Worm (Caenorhabditis elegans) whole organism, early embryonic: ENCODE measurements around the gene syx-18.

Experiments
- B0310.2 ChIP-seq: sonication (generic microtip); optimal IDR thresholded peaks from 2 replicates; lab custom pipeline; 2016; ENCODE audit warnings: mild to moderate bottlenecking, missing genetic modification characterization, missing compliant biosample characterization
- F13C5.2 ChIP-seq: sonication (generic microtip); optimal IDR thresholded peaks from 2 replicates; lab custom pipeline; 2017; ENCODE audit warnings: mild to moderate bottlenecking, missing genetic modification characterization, inconsistent platforms, missing compliant biosample characterization
- aly-1 ChIP-seq: sonication (generic microtip); optimal IDR thresholded peaks from 2 replicates; lab custom pipeline; 2016; ENCODE audit warnings: missing genetic modification characterization, missing compliant biosample characterization
- ama-1 ChIP-seq: fragments of 150-350 bp; optimal IDR thresholded peaks from 2 replicates; lab custom pipeline; 2014
- ceh-13 ChIP-seq: fragments of 200-800 bp; sonication (Bioruptor generic); optimal IDR thresholded peaks from 2 replicates; lab custom pipeline; 2018; ENCODE audit warnings: mild to moderate bottlenecking, missing genetic modification characterization, missing compliant biosample characterization
- ceh-36 ChIP-seq: sonication (generic microtip); optimal IDR thresholded peaks from 2 replicates; lab custom pipeline; 2016; ENCODE audit warnings: missing genetic modification characterization, inconsistent platforms, missing compliant biosample characterization
- ets-7 ChIP-seq: sonication (generic microtip); optimal IDR thresholded peaks from 2 replicates; lab custom pipeline; 2016; ENCODE audit warnings: missing genotype, missing genetic modification characterization, missing compliant biosample characterization
- flt-1 ChIP-seq: fragments of 200-800 bp; sonication (Bioruptor generic); IDR thresholded peaks from 2 replicates; pipeline ENCODE4 v1.3.6; 2022; ENCODE audit warnings: missing genetic modification characterization, missing compliant biosample characterization
- hmbx-1 ChIP-seq: sonication (generic microtip); optimal IDR thresholded peaks from 2 replicates; lab custom pipeline; 2016; ENCODE audit warnings: mild to moderate bottlenecking, missing genetic modification characterization, missing compliant biosample characterization
- hmg-4 ChIP-seq: fragments of 200-800 bp; sonication (Bioruptor generic); optimal IDR thresholded peaks from 2 replicates; lab custom pipeline; 2018; ENCODE audit warnings: mild to moderate bottlenecking, missing genetic modification characterization, missing compliant biosample characterization
- hnd-1 ChIP-seq: sonication (generic microtip); optimal IDR thresholded peaks from 2 replicates; lab custom pipeline; 2016; ENCODE audit warnings: missing genetic modification characterization, missing compliant biosample characterization
- pes-1 ChIP-seq: fragments of 200-800 bp; sonication (Bioruptor generic); IDR thresholded peaks from 2 replicates; pipeline ENCODE4 v1.3.6; 2022; ENCODE audit warnings: missing genetic modification reagents, missing genetic modification characterization, missing compliant biosample characterization
- scrt-1 ChIP-seq: fragments of 200-800 bp; sonication (Bioruptor generic); IDR thresholded peaks from 2 replicates; pipeline ENCODE4 v1.3.6; 2022; ENCODE audit warnings: missing genetic modification characterization, missing compliant biosample characterization
- sea-1 ChIP-seq: fragments of 200-800 bp; sonication (Bioruptor generic); conservative IDR thresholded peaks from 2 replicates; pipeline ENCODE4 v1.3.6; 2022; ENCODE audit warnings: missing genetic modification characterization, missing compliant biosample characterization
- tbx-11 ChIP-seq: fragments of 200-800 bp; sonication (Bioruptor generic); IDR thresholded peaks from 2 replicates; pipeline ENCODE4 v1.3.6; 2022; ENCODE audit warnings: missing genetic modification characterization, missing compliant biosample characterization
- tbx-37 ChIP-seq: fragments of 200-800 bp; sonication (Bioruptor generic); conservative IDR thresholded peaks from 2 replicates; pipeline ENCODE4 v1.3.6; 2022; ENCODE audit warnings: missing genetic modification reagents, missing genetic modification characterization, missing compliant biosample characterization
- tra-4 ChIP-seq: sonication (generic microtip); optimal IDR thresholded peaks from 2 replicates; lab custom pipeline; 2017; ENCODE audit warnings: missing genetic modification characterization, missing compliant biosample characterization

syx-18 gene

ce11 chrV:6652051-6652450, 3.2 kb downstream of the syx-18 start, which contains the start of gene T10H9.8:
TSS of gene T10H9.8 (plus strand) at chrV:6652351.
- TF ChIP-seq F13C5.2 (tag; lab: Kevin White, UChicago) (no peak), ets-7 (no peak)

- TF ChIP-seq scrt-1 (GFP tag; lab: Robert Waterston, UW) (no peak), hnd-1 (tag; lab: Kevin White, UChicago) (no peak), pes-1 (GFP tag; lab: Robert Waterston, UW) (no peak), ets-7 (no peak), ceh-13 (GFP tag; lab: Kevin White, UChicago) (no peak), ama-1 (no peak), ceh-36 (tag; lab: Kevin White, UChicago) (no peak), tra-4 (no peak), B0310.2 (tag; lab: Kevin White, UChicago) (no peak), flt-1 (GFP tag; lab: Robert Waterston, UW) (no peak)
Observed at ce11 chrV:6650508-6650907, 4.7 kb downstream of the syx-18 start.

ce11 chrV:6649317-6649716, 5.9 kb downstream of the syx-18 start, which contains the start of gene T10H9.1:
TSS of gene T10H9.1 (plus strand) at chrV:6649617.
- TF ChIP-seq ets-7 (no peak), scrt-1 (GFP tag; lab: Robert Waterston, UW) (no peak), aly-1 (tag; lab: Kevin White, UChicago) (no peak), ceh-13 (GFP tag; lab: Kevin White, UChicago) (no peak), pes-1 (GFP tag; lab: Robert Waterston, UW) (no peak), sea-1 (GFP tag; lab: Robert Waterston, UW) (no peak), tbx-37 (GFP tag; lab: Robert Waterston, UW) (no peak), ama-1 (no peak), ceh-36 (tag; lab: Kevin White, UChicago) (no peak), tbx-11 (GFP tag; lab: Robert Waterston, UW) (no peak), hmg-4 (GFP tag; lab: Kevin White, UChicago) (no peak), hnd-1 (tag; lab: Kevin White, UChicago) (no peak), flt-1 (GFP tag; lab: Robert Waterston, UW) (no peak), tra-4 (no peak), B0310.2 (tag; lab: Kevin White, UChicago) (no peak), hmbx-1 (no peak), F13C5.2 (tag; lab: Kevin White, UChicago) (no peak)

ce11 chrV:6645810-6646209, 9.4 kb downstream of the syx-18 start:
- TF ChIP-seq hmbx-1 (no peak), tra-4 (no peak)

- TF ChIP-seq tbx-11 (GFP tag; lab: Robert Waterston, UW) (no peak), ceh-13 (GFP tag; lab: Kevin White, UChicago) (no peak), hmbx-1 (no peak), sea-1 (GFP tag; lab: Robert Waterston, UW) (no peak)
Observed at ce11 chrV:6632925-6633324, 22.3 kb downstream of the syx-18 start, which contains the start of gene scd-2. TSS of gene scd-2 (plus strand) at chrV:6633225.

- TF ChIP-seq ets-7 (no peak), F13C5.2 (tag; lab: Kevin White, UChicago) (no peak), hnd-1 (tag; lab: Kevin White, UChicago) (no peak), flt-1 (GFP tag; lab: Robert Waterston, UW) (no peak), tbx-11 (GFP tag; lab: Robert Waterston, UW) (no peak), scrt-1 (GFP tag; lab: Robert Waterston, UW) (no peak), pes-1 (GFP tag; lab: Robert Waterston, UW) (no peak), ceh-13 (GFP tag; lab: Kevin White, UChicago) (no peak), aly-1 (tag; lab: Kevin White, UChicago) (no peak), hmbx-1 (no peak), ceh-36 (tag; lab: Kevin White, UChicago) (no peak), tbx-37 (GFP tag; lab: Robert Waterston, UW) (no peak), sea-1 (GFP tag; lab: Robert Waterston, UW) (no peak), ama-1 (no peak), B0310.2 (tag; lab: Kevin White, UChicago) (no peak), tra-4 (no peak)
Observed at ce11 chrV:6631866-6632265, 23.4 kb downstream of the syx-18 start.

ce11 chrV:6630769-6631168, 24.5 kb downstream of the syx-18 start:
- TF ChIP-seq tra-4 (no peak), flt-1 (GFP tag; lab: Robert Waterston, UW) (no peak), F13C5.2 (tag; lab: Kevin White, UChicago) (no peak), tbx-37 (GFP tag; lab: Robert Waterston, UW) (no peak), ceh-13 (GFP tag; lab: Kevin White, UChicago) (no peak), scrt-1 (GFP tag; lab: Robert Waterston, UW) (no peak), sea-1 (GFP tag; lab: Robert Waterston, UW) (no peak)

ce11 chrV:6626244-6626643, 29.0 kb downstream of the syx-18 start, which contains the start of gene ppt-1:
TSS of gene ppt-1 (minus strand) at chrV:6626344.
- TF ChIP-seq ets-7 = no peak

- TF ChIP-seq tra-4 (no peak), tbx-11 (GFP tag; lab: Robert Waterston, UW) (no peak), aly-1 (tag; lab: Kevin White, UChicago) (no peak), ama-1 (no peak), sea-1 (GFP tag; lab: Robert Waterston, UW) (no peak), tbx-37 (GFP tag; lab: Robert Waterston, UW) (no peak), pes-1 (GFP tag; lab: Robert Waterston, UW) (no peak), hmbx-1 (no peak), B0310.2 (tag; lab: Kevin White, UChicago) (no peak)
Observed at ce11 chrV:6621894-6622293, 33.4 kb downstream of the syx-18 start, which contains the start of gene nhr-37. TSS of gene nhr-37 (plus strand) at chrV:6622194.
